Fruit fly (Drosophila melanogaster): Measurements from ENCODE around the gene CG6790.

CG6790 gene

dm6 chr3R:11578645-11579044 lies at the start of gene CG6790, which contains the start of gene CG5342:
TSS of gene CG6790 (minus strand) at chr3R:11578745.
TSS of gene CG5342 (plus strand) at chr3R:11578826.
- no peak for TF ChIP-seq noc (tag; optimal IDR thresholded peaks at IDR 0.05)

dm6 chr3R:11626571-11626970 lies 48.0 kb upstream of the CG6790 start, which contains the start of the genes CG6813 and CG18764:
TSS of gene CG6813 (minus strand) at chr3R:11626638.
TSS of gene CG18764 (plus strand) at chr3R:11626889.
- no peak for TF ChIP-seq noc (tag; optimal IDR thresholded peaks at IDR 0.05)

- no peak for TF ChIP-seq noc (tag; optimal IDR thresholded peaks at IDR 0.05)
Observed at dm6 chr3R:11625544-11625943, 47.0 kb upstream of the CG6790 start, which contains the start of gene Zaf1. TSS of gene Zaf1 (minus strand) at chr3R:11625644.

- TF ChIP-seq noc (tag; optimal IDR thresholded peaks at IDR 0.05), result no peak
Observed at dm6 chr3R:11623025-11623424, 44.5 kb upstream of the CG6790 start, which contains the start of gene CG14711. TSS of gene CG14711 (plus strand) at chr3R:11623339.

dm6 chr3R:11619709-11620409 lies 41.3 kb upstream of the CG6790 start, which contains the start of the genes Jupiter and CG14710:
TSS of gene Jupiter (minus strand) at chr3R:11619906.
TSS of gene CG14710 (plus strand) at chr3R:11620090.
- TF ChIP-seq noc (tag; optimal IDR thresholded peaks at IDR 0.05), result no peak

dm6 chr3R:11618879-11619278 lies 40.3 kb upstream of the CG6790 start:
- TF ChIP-seq noc (tag; optimal IDR thresholded peaks at IDR 0.05), result no peak

dm6 chr3R:11617849-11618248 lies 39.3 kb upstream of the CG6790 start:
- no peak for TF ChIP-seq noc (tag; optimal IDR thresholded peaks at IDR 0.05)

- TF ChIP-seq noc (tag; optimal IDR thresholded peaks at IDR 0.05), result no peak
Observed at dm6 chr3R:11617363-11617762, 38.8 kb upstream of the CG6790 start.

dm6 chr3R:11616219-11616618 lies 37.7 kb upstream of the CG6790 start:
- TF ChIP-seq noc (tag; optimal IDR thresholded peaks at IDR 0.05), result no peak

dm6 chr3R:11615415-11616104 lies 37.0 kb upstream of the CG6790 start:
- no peak for TF ChIP-seq noc (tag; optimal IDR thresholded peaks at IDR 0.05)

dm6 chr3R:11614507-11614906 lies 36.0 kb upstream of the CG6790 start:
- no peak for TF ChIP-seq noc (tag; optimal IDR thresholded peaks at IDR 0.05)

dm6 chr3R:11614107-11614506 lies 35.6 kb upstream of the CG6790 start:
- TF ChIP-seq noc (tag; optimal IDR thresholded peaks at IDR 0.05), result no peak

- no peak for TF ChIP-seq noc (tag; optimal IDR thresholded peaks at IDR 0.05)
Observed at dm6 chr3R:11613252-11614036, 34.9 kb upstream of the CG6790 start.

dm6 chr3R:11612467-11612866 lies 33.9 kb upstream of the CG6790 start:
- TF ChIP-seq noc (tag; optimal IDR thresholded peaks at IDR 0.05), result no peak

- no peak for TF ChIP-seq noc (tag; optimal IDR thresholded peaks at IDR 0.05)
Observed at dm6 chr3R:11606679-11607078, 28.1 kb upstream of the CG6790 start.

All from whole organism, larva.